Fruit fly (Drosophila melanogaster): ENCODE measurements around the gene CG14835.

DNA sequence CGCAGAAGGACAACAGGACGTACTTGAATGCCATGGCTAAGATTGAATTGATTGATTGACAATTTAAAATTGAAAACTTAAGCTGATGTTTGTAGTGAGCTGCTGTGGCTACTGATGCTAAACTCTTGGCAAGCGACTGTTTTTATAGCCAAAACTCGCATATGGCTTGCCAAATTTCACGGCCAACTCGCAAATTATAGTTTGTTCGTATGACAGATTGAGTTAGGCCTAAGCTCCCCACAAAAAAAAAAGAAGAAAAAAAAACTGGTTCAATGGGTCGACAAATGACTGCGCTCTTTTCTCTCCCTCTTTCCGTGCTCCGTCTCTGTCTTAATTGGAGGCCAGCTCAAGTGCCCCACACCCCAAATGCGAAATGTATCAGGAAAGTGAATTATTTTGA is 32.9 kb upstream of the CG14835 start, which contains the start of gene CG8543:
- TF ChIP-seq CG8478 (optimal IDR thresholded peaks at IDR 0.05) (no peak), CTCF (optimal IDR thresholded peaks at IDR 0.05) (no peak)

Data from S2 (cell line).